Worm (Caenorhabditis elegans): Measurements from ENCODE around the gene atp-4.

- TF ChIP-seq pqm-1 (tag; optimal IDR thresholded peaks at IDR 0.05): no peak
- no peak for TF ChIP-seq zag-1 (tag; optimal IDR thresholded peaks at IDR 0.05)
- TF ChIP-seq fkh-10 (GFP tag; optimal IDR thresholded peaks at IDR 0.05): no peak
- no peak for TF ChIP-seq nhr-11 (tag; optimal IDR thresholded peaks at IDR 0.05)
- no peak for TF ChIP-seq aly-2 (tag; optimal IDR thresholded peaks at IDR 0.05)
- TF ChIP-seq lin-39 (tag; optimal IDR thresholded peaks at IDR 0.05): no peak
Observed at ce11 chrV:6448356-6448755, 21.4 kb upstream of the atp-4 start, which contains the start of gene fbxa-196.
